Worm (Caenorhabditis elegans): ENCODE data around the gene F55G7.3.

F55G7.3 gene

ce11 chrX:11892328-11892727 lies 49.5 kb downstream of the F55G7.3 start, which contains the start of gene Y62H9A.8:
Gene Y62H9A.8 (minus strand): TSS chrX:11892428.
- TF ChIP-seq nhr-28 (tag; optimal IDR thresholded peaks at IDR 0.05) (no peak), ceh-32 (tag; optimal IDR thresholded peaks at IDR 0.05; ENCODE audit: poor library complexity) (no peak), egl-43 (GFP tag; IDR thresholded peaks at IDR 0.05) (no peak), F37D6.2 (tag; optimal IDR thresholded peaks at IDR 0.05) (no peak), mdl-1 (tag; optimal IDR thresholded peaks at IDR 0.05) (no peak), nhr-77 (tag; optimal IDR thresholded peaks at IDR 0.05) (no peak), Y48G9A.11 (GFP tag; IDR thresholded peaks at IDR 0.05) (no peak), gei-8 (GFP tag; optimal IDR thresholded peaks at IDR 0.05) (no peak), arid-1 (GFP tag; conservative IDR thresholded peaks at IDR 0.05) (no peak), sdz-12 (GFP tag; optimal IDR thresholded peaks at IDR 0.05) (no peak), mep-1 (tag; optimal IDR thresholded peaks at IDR 0.05) (no peak)

Data from whole organism, L4 larva.